Fruit fly (Drosophila melanogaster): ENCODE data around the gene CG31087.

dm6 chr3R:25331103-25331502 lies 17.5 kb upstream of the CG31087 start, which contains the start of gene CHKov2:
- TF ChIP-seq CG11902 (GFP tag; optimal IDR thresholded peaks at IDR 0.05) = no peak
- TF ChIP-seq Smox (GFP tag; optimal IDR thresholded peaks at IDR 0.05) = no peak
- TF ChIP-seq lz (GFP tag; optimal IDR thresholded peaks at IDR 0.05) = no peak
- no peak for TF ChIP-seq CG32006 (GFP tag; optimal IDR thresholded peaks at IDR 0.05)
- no peak for TF ChIP-seq Eip75B (GFP tag; optimal IDR thresholded peaks at IDR 0.05)

All from whole organism, prepupa.